Fruit fly (Drosophila melanogaster) S2 (cell line): ENCODE data around the gene Drep4.

Experiments
- CG8478 ChIP-seq: fragments of >200 bp; optimal IDR thresholded peaks from 2 replicates; lab custom pipeline; 2018
- CTCF ChIP-seq, 2 experiments: fragments of >200 bp; optimal IDR thresholded peaks; 2 replicates each; lab custom pipeline; 2018

DNA sequence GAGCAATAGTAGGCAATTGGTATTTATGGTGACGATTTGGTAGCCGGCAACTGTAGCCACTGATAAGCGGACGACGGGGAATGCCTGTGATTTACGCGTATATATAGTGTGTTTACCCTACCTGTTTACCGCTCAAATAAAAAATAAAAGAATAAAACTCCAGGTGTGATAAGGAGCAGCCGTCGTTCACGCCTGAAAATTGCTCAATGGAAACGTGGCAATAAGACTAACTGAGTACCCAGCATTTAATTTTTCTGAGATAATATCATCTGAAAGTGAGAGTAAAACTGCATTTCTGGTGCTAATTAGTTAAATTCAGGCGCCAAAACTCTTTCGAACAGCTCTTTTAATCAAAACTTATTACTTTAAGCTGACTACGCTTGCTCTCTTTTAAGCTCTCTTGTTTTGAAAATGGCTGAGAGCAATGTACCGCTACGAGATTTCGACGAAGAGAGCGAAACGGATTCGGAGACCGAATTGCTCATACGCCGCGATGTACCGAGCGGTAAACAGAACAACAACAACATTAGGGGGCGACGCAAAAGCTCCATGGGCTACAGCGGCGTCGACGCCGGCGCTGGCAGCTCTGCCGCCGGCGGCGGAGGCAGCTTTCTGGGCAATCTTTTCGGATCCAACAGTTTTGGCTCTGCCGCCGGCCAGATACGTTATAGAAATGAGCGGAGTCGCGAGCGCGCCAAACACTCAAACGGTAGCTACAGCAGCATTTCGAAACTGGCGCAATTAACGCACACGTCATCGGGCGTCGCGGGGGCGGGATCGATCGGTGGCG is 4.2 kb upstream of the Drep4 start:
- no peak for TF ChIP-seq CTCF (optimal IDR thresholded peaks at IDR 0.05; lab: Kevin White, UChicago)
- no peak for TF ChIP-seq CG8478 (lab: Kevin White, UChicago)
